Worm (Caenorhabditis elegans): ENCODE measurements around the gene F53F8.3.
A peak's percentile ranks its signal among the peaks of the same experiment; 100 is the strongest.

F53F8.3 gene

DNA sequence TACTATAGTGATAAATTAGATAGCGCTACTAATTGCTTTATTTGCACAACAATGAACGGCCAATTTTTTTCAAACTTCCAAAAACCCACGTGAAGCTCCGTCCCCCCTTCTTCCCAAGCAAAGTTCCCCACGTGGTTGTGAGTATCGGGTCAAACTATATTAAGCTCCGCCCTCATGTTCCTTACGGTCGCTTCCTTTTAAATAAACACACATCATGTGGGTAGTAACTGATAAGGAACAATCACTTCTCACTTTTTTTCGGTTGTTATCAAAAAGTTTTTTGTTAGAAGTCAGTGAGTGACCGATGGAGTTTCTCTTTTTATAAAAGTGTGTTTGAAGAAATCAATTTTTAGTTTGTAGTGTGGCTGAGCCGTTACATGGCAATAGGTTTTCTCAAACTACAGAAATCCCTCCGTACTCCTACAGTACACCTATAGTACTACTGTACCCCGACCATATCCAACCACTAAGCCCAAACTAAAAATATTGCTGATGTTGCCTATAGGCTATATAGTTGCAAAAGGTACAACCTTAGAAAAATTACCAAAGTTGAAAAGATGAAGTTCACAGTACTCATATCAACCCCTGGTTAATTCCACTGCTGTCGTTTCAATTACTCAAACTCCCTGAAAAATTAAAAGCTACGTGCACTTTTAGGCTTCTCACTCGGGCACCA lies 23.1 kb upstream of the F53F8.3 start (continued):
- TF ChIP-seq D2030.7 (GFP tag; IDR thresholded peaks at IDR 0.05): no peak
- peak in 1 of 2 experiments; percentile 11 for TF ChIP-seq let-607 (tag; optimal IDR thresholded peaks at IDR 0.05)
- TF ChIP-seq lin-26 (GFP tag; IDR thresholded peaks at IDR 0.05): no peak
- TF ChIP-seq nhr-80 (tag; optimal IDR thresholded peaks at IDR 0.05): peak; percentile 73
- peak; percentile 81 for TF ChIP-seq pha-4 (tag; optimal IDR thresholded peaks at IDR 0.05)
- TF ChIP-seq tlf-1 (GFP tag; optimal IDR thresholded peaks at IDR 0.05): peak; percentile 29
- TF ChIP-seq Y95B8A.8 (GFP tag; IDR thresholded peaks at IDR 0.05): peak; percentile 12; the same call in 1 of the 2 replicates
- 0 out of 2 replicates have a peak, but pooled peaks have one; percentile 7 for TF ChIP-seq pbrm-1 (GFP tag; IDR thresholded peaks at IDR 0.05)
- TF ChIP-seq lir-1 (GFP tag; conservative IDR thresholded peaks at IDR 0.05): 0 out of 2 replicates have a peak, but pooled peaks have one; percentile 12
- TF ChIP-seq F57A8.1 (GFP tag; optimal IDR thresholded peaks at IDR 0.05): no peak
- peak; percentile 9; the same call in 1 of the 2 replicates for TF ChIP-seq hmg-1.2 (GFP tag; IDR thresholded peaks at IDR 0.05)
- peak; percentile 43 for TF ChIP-seq lin-40 (tag; optimal IDR thresholded peaks at IDR 0.05)
- no peak for TF ChIP-seq madf-8 (GFP tag; conservative IDR thresholded peaks at IDR 0.05)
- TF ChIP-seq let-526 (GFP tag; IDR thresholded peaks at IDR 0.05): 0 out of 2 replicates have a peak, but pooled peaks have one; percentile 60

ce11 chrV:20711733-20712132 lies 22.4 kb upstream of the F53F8.3 start:
- TF ChIP-seq hmg-1.2 (GFP tag; IDR thresholded peaks at IDR 0.05): peak; percentile 19; the same call in 1 of the 2 replicates
- TF ChIP-seq attf-5 (GFP tag; optimal IDR thresholded peaks at IDR 0.05): no peak
- 0 out of 2 replicates have a peak, but pooled peaks have one; percentile 15 for TF ChIP-seq lir-1 (GFP tag; conservative IDR thresholded peaks at IDR 0.05)
- TF ChIP-seq nhr-80 (tag; optimal IDR thresholded peaks at IDR 0.05): no peak
- no peak for TF ChIP-seq akir-1 (GFP tag; optimal IDR thresholded peaks at IDR 0.05)
- TF ChIP-seq lin-26 (GFP tag; IDR thresholded peaks at IDR 0.05): no peak
- TF ChIP-seq Y53G8AR.9 (GFP tag; conservative IDR thresholded peaks at IDR 0.05): no peak
- peak; percentile 81 for TF ChIP-seq cebp-1 (GFP tag; IDR thresholded peaks at IDR 0.05)
- TF ChIP-seq cebp-1 (tag; optimal IDR thresholded peaks at IDR 0.05): peak; percentile 93
- no peak for TF ChIP-seq ztf-22 (GFP tag; optimal IDR thresholded peaks at IDR 0.05)
- 0 out of 2 replicates have a peak, but pooled peaks have one; percentile 27 for TF ChIP-seq C06A6.2 (GFP tag; conservative IDR thresholded peaks at IDR 0.05)
- no peak for TF ChIP-seq egl-44 (GFP tag; IDR thresholded peaks at IDR 0.05)
- no peak for TF ChIP-seq B0336.3 (GFP tag; IDR thresholded peaks at IDR 0.05)
- no peak for TF ChIP-seq hlh-12 (tag; optimal IDR thresholded peaks at IDR 0.05)
- no peak for TF ChIP-seq tlf-1 (GFP tag; optimal IDR thresholded peaks at IDR 0.05)
- TF ChIP-seq gei-17 (GFP tag; optimal IDR thresholded peaks at IDR 0.05): no peak

DNA sequence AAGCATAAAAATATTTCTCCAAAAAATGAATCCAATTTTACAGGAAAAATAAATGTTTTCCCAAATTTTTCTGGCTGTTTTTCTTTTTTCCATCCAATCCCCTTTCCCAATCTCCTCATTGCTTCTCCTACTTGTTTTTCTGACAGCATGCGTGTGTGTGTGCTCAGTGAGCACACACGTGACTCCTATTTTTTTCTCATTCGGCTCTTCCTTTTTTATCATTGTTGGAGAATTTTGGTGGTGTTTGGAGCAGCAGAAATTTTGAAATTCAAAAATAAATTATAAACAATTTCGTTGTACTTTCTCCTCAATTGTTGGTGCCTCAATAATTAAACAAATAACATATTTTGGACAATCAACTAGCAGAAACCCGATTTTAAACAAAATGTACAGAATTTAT lies 21.3 kb upstream of the F53F8.3 start:
- TF ChIP-seq pha-4 (tag; optimal IDR thresholded peaks at IDR 0.05): no peak
- no peak for TF ChIP-seq K11D2.4 (GFP tag; IDR thresholded peaks at IDR 0.05)
- TF ChIP-seq cebp-2 (GFP tag; IDR thresholded peaks at IDR 0.05): no peak
- no peak for TF ChIP-seq cebp-1 (GFP tag; IDR thresholded peaks at IDR 0.05)
- TF ChIP-seq cebp-1 (tag; optimal IDR thresholded peaks at IDR 0.05): peak; percentile 14
- TF ChIP-seq madf-8 (GFP tag; conservative IDR thresholded peaks at IDR 0.05): no peak
- TF ChIP-seq mes-4 (tag; optimal IDR thresholded peaks at IDR 0.05): no peak
- peak; percentile 16 for TF ChIP-seq K12H6.12 (tag; optimal IDR thresholded peaks at IDR 0.05)

- peak; percentile 9 for TF ChIP-seq atf-7 (tag; optimal IDR thresholded peaks at IDR 0.05)
- TF ChIP-seq let-607 (tag; optimal IDR thresholded peaks at IDR 0.05): no peak
- no peak for TF ChIP-seq Y67H2A.10 (GFP tag; conservative IDR thresholded peaks at IDR 0.05)
- 0 out of 2 replicates have a peak, but pooled peaks have one; percentile 52 for TF ChIP-seq pbrm-1 (GFP tag; IDR thresholded peaks at IDR 0.05)
- no peak for TF ChIP-seq dpl-1 (GFP tag; optimal IDR thresholded peaks at IDR 0.05)
- TF ChIP-seq tbp1 (GFP tag; optimal IDR thresholded peaks at IDR 0.05): no peak
- TF ChIP-seq T26A5.8 (tag; optimal IDR thresholded peaks at IDR 0.05): no peak
- no peak for TF ChIP-seq efl-1 (GFP tag; optimal IDR thresholded peaks at IDR 0.05)
- no peak for TF ChIP-seq hlh-12 (tag; optimal IDR thresholded peaks at IDR 0.05)
- no peak for TF ChIP-seq F55B11.4 (tag; optimal IDR thresholded peaks at IDR 0.05; ENCODE audit: borderline replicate concordance, insufficient read depth)
- no peak for TF ChIP-seq nhr-90 (tag; optimal IDR thresholded peaks at IDR 0.05)
- peak; percentile 51; the same call in 1 of the 2 replicates for TF ChIP-seq hmg-1.2 (GFP tag; IDR thresholded peaks at IDR 0.05)
Measured at ce11 chrV:20710156-20710555, 20.8 kb upstream of the F53F8.3 start.
